Fruit fly (Drosophila melanogaster) whole organism, prepupa: ENCODE measurements around the gene CG14657.

ENCODE experiments used
- CG1621 ChIP-seq: fragments of 200-800 bp; sonication (Bioruptor generic); optimal IDR thresholded peaks from 3 replicates; lab custom pipeline; 2018; ENCODE audit warnings: missing biosample characterization, mild to moderate bottlenecking, missing genetic modification characterization
- CG3919 ChIP-seq: fragments of 200-800 bp; sonication (Bioruptor generic); optimal IDR thresholded peaks from 3 replicates; lab custom pipeline; 2016; ENCODE audit warnings: missing biosample characterization, missing genetic modification characterization
- Ets96B ChIP-seq: fragments of 200-800 bp; optimal IDR thresholded peaks from 2 replicates; lab custom pipeline; 2019; ENCODE audit warnings: missing biosample characterization, mild to moderate bottlenecking, missing genetic modification characterization, moderate library complexity
- Hr38 ChIP-seq: sonication (Bioruptor generic); optimal IDR thresholded peaks from 2 replicates; lab custom pipeline; 2016; ENCODE audit warnings: missing biosample characterization, missing genetic modification characterization
- Met ChIP-seq: fragments of 200-800 bp; sonication (Bioruptor generic); optimal IDR thresholded peaks from 3 replicates; lab custom pipeline; 2016; ENCODE audit warnings: missing biosample characterization, missing genetic modification characterization
- Sox14 ChIP-seq: fragments of 200-800 bp; sonication (Bioruptor generic); optimal IDR thresholded peaks from 3 replicates; lab custom pipeline; 2016; ENCODE audit warnings: missing biosample characterization, missing genetic modification characterization

dm6 chr3R:4804126-4804649 is 17.0 kb downstream of the CG14657 start:
- TF ChIP-seq Hr38 (GFP tag; lab: Kevin White, UChicago), result no peak
- no peak for TF ChIP-seq CG3919 (GFP tag; lab: Kevin White, UChicago)
- TF ChIP-seq CG1621 (tag; lab: Kevin White, UChicago), result no peak
- no peak for TF ChIP-seq Sox14
- no peak for TF ChIP-seq Ets96B (tag; lab: Kevin White, UChicago)
- TF ChIP-seq Met (GFP tag; lab: Kevin White, UChicago), result no peak
